Fruit fly (Drosophila melanogaster): ENCODE measurements around the gene Obp18a.

- TF ChIP-seq bigmax (GFP tag; optimal IDR thresholded peaks at IDR 0.05) (no peak), CG9797 (GFP tag; optimal IDR thresholded peaks at IDR 0.05) (no peak), D19A (tag; optimal IDR thresholded peaks at IDR 0.05) (no peak), hth (optimal IDR thresholded peaks at IDR 0.05) (no peak), CG7987 (GFP tag; optimal IDR thresholded peaks at IDR 0.05) (no peak), z (GFP tag; IDR thresholded peaks at IDR 0.05) (no peak), CG5953 (GFP tag; IDR thresholded peaks at IDR 0.05) (no peak), CG9437 (GFP tag; optimal IDR thresholded peaks at IDR 0.05) (no peak), CG3838 (GFP tag; optimal IDR thresholded peaks at IDR 0.05) (no peak), chm (GFP tag; IDR thresholded peaks at IDR 0.05) (no peak), klu (GFP tag; IDR thresholded peaks at IDR 0.05) (no peak), Ada2b (GFP tag; IDR thresholded peaks at IDR 0.05) (no peak), nom (GFP tag; optimal IDR thresholded peaks at IDR 0.05) (no peak), CG30403 (GFP tag; optimal IDR thresholded peaks at IDR 0.05) (no peak)
These were observed 31.4 kb upstream of the Obp18a start, which contains the start of gene RhoGAP18B for dm6 chrX:19167032-19167568.
